Worm (Caenorhabditis elegans) whole organism, mixed stage, embryonic: Measurements from ENCODE around the gene lin-25.

Experiments
- M03D4.4 ChIP-seq: sonication (generic microtip); optimal IDR thresholded peaks from 2 replicates; lab custom pipeline; 2017; ENCODE audit warnings: mild to moderate bottlenecking, missing genetic modification characterization, missing compliant biosample characterization
- bed-3 ChIP-seq: fragments of 200-800 bp; sonication (Bioruptor generic); optimal IDR thresholded peaks from 3 replicates; lab custom pipeline; 2018; ENCODE audit warnings: mild to moderate bottlenecking, missing genetic modification characterization, moderate library complexity, missing compliant biosample characterization
- blmp-1 ChIP-seq: fragments of 150-350 bp; optimal IDR thresholded peaks from 2 replicates; lab custom pipeline; 2014; ENCODE audit warnings: missing biosample characterization, missing genetic modification characterization
- ceh-39 ChIP-seq: fragments of 150-350 bp; optimal IDR thresholded peaks from 2 replicates; lab custom pipeline; 2014; ENCODE audit warnings: missing biosample characterization, missing genetic modification characterization
- ceh-43 ChIP-seq: fragments of 200-800 bp; sonication (Bioruptor generic); optimal IDR thresholded peaks from 2 replicates; lab custom pipeline; 2018; ENCODE audit warnings: mild to moderate bottlenecking, missing genetic modification characterization, moderate library complexity, missing compliant biosample characterization
- ces-1 ChIP-seq: fragments of 150-350 bp; optimal IDR thresholded peaks from 2 replicates; lab custom pipeline; 2014; ENCODE audit warnings: missing biosample characterization, missing genetic modification reagents, missing genetic modification characterization
- drap-1 ChIP-seq: fragments of 200-800 bp; sonication (Bioruptor generic); optimal IDR thresholded peaks from 3 replicates; lab custom pipeline; 2018; ENCODE audit warnings: mild to moderate bottlenecking, missing genetic modification characterization, missing compliant biosample characterization
- elt-1 ChIP-seq: sonication (generic microtip); optimal IDR thresholded peaks from 2 replicates; lab custom pipeline; 2017; ENCODE audit warnings: missing genetic modification characterization, mild to moderate bottlenecking, missing compliant biosample characterization, antibody characterized with exemption, moderate library complexity, borderline replicate concordance; ENCODE audit not compliant: insufficient read depth
- elt-3 ChIP-seq: fragments of 150-350 bp; optimal IDR thresholded peaks from 2 replicates; lab custom pipeline; 2014; ENCODE audit warnings: missing biosample characterization, missing genetic modification characterization
- flh-1 ChIP-seq: fragments of 200-800 bp; sonication (Bioruptor generic); optimal IDR thresholded peaks from 2 replicates; lab custom pipeline; 2018; ENCODE audit warnings: mild to moderate bottlenecking, missing genetic modification characterization, moderate library complexity, missing compliant biosample characterization
- ham-2 ChIP-seq: fragments of 200-800 bp; sonication (Bioruptor generic); optimal IDR thresholded peaks from 2 replicates; lab custom pipeline; 2018; ENCODE audit warnings: mild to moderate bottlenecking, missing genetic modification characterization, missing compliant biosample characterization
- lin-32 ChIP-seq: fragments of 200-800 bp; sonication (Bioruptor generic); optimal IDR thresholded peaks from 2 replicates; lab custom pipeline; 2018; ENCODE audit warnings: mild to moderate bottlenecking, missing genetic modification characterization, missing compliant biosample characterization
- lsy-2 ChIP-seq: fragments of 150-350 bp; optimal IDR thresholded peaks from 2 replicates; lab custom pipeline; 2014; ENCODE audit warnings: missing biosample characterization, missing genetic modification characterization
- mab-5 ChIP-seq: fragments of 150-350 bp; optimal IDR thresholded peaks from 2 replicates; lab custom pipeline; 2014; ENCODE audit warnings: missing biosample characterization, missing genetic modification characterization
- mep-1 ChIP-seq: fragments of 150-350 bp; optimal IDR thresholded peaks from 2 replicates; lab custom pipeline; 2017; ENCODE audit warnings: missing biosample characterization, missing genetic modification reagents, missing genetic modification characterization, inconsistent platforms
- mls-2 ChIP-seq: sonication (generic microtip); optimal IDR thresholded peaks from 2 replicates; lab custom pipeline; 2016; ENCODE audit warnings: mild to moderate bottlenecking, missing genetic modification characterization, moderate library complexity, missing compliant biosample characterization
- nhr-12 ChIP-seq: fragments of 150-350 bp; optimal IDR thresholded peaks from 2 replicates; lab custom pipeline; 2014; ENCODE audit warnings: missing biosample characterization, missing genetic modification characterization
- nhr-2 ChIP-seq: fragments of 150-350 bp; optimal IDR thresholded peaks from 2 replicates; lab custom pipeline; 2014; ENCODE audit warnings: missing biosample characterization, missing genetic modification characterization
- nhr-237 ChIP-seq: fragments of 150-350 bp; optimal IDR thresholded peaks from 2 replicates; lab custom pipeline; 2014; ENCODE audit warnings: missing biosample characterization, missing genetic modification characterization
- nhr-28 ChIP-seq: fragments of 150-350 bp; optimal IDR thresholded peaks from 2 replicates; lab custom pipeline; 2014; ENCODE audit warnings: missing biosample characterization, missing genetic modification characterization
- nhr-76 ChIP-seq: sonication (generic microtip); optimal IDR thresholded peaks from 2 replicates; lab custom pipeline; 2017; ENCODE audit warnings: missing biosample characterization, missing genetic modification characterization
- pha-4 ChIP-seq: fragments of 150-350 bp; optimal IDR thresholded peaks from 2 replicates; lab custom pipeline; 2018; ENCODE audit warnings: missing biosample characterization, missing genetic modification reagents, missing genetic modification characterization
- sem-2 ChIP-seq: fragments of 200-800 bp; sonication (Bioruptor generic); optimal IDR thresholded peaks from 2 replicates; lab custom pipeline; 2018; ENCODE audit warnings: mild to moderate bottlenecking, missing genetic modification characterization, missing compliant biosample characterization
- snpc-4 ChIP-seq: fragments of 150-350 bp; optimal IDR thresholded peaks from 2 replicates; lab custom pipeline; 2014; ENCODE audit warnings: missing biosample characterization, missing genetic modification characterization
- sptf-1 ChIP-seq: sonication (generic microtip); optimal IDR thresholded peaks from 2 replicates; lab custom pipeline; 2017; ENCODE audit warnings: mild to moderate bottlenecking, missing genetic modification characterization, moderate library complexity, missing compliant biosample characterization
- tbx-8 ChIP-seq: fragments of 200-800 bp; sonication (Bioruptor generic); optimal IDR thresholded peaks from 2 replicates; lab custom pipeline; 2018; ENCODE audit warnings: mild to moderate bottlenecking, missing genetic modification characterization, moderate library complexity, missing compliant biosample characterization
- unc-120 ChIP-seq: sonication (generic microtip); optimal IDR thresholded peaks from 2 replicates; lab custom pipeline; 2017; ENCODE audit warnings: missing genetic modification characterization, missing compliant biosample characterization; ENCODE audit not compliant: poor library complexity, severe bottlenecking
- unc-39 ChIP-seq: fragments of 150-350 bp; optimal IDR thresholded peaks from 2 replicates; lab custom pipeline; 2014; ENCODE audit warnings: missing biosample characterization, missing genetic modification characterization
- unc-62 ChIP-seq: fragments of 150-350 bp; optimal IDR thresholded peaks from 2 replicates; lab custom pipeline; 2014; ENCODE audit warnings: missing biosample characterization, missing genetic modification reagents, missing genetic modification characterization
- zip-8 ChIP-seq: fragments of 150-350 bp; optimal IDR thresholded peaks from 2 replicates; lab custom pipeline; 2014; ENCODE audit warnings: missing biosample characterization, missing genetic modification characterization
- ztf-11 ChIP-seq: fragments of 150-350 bp; optimal IDR thresholded peaks from 2 replicates; lab custom pipeline; 2014; ENCODE audit warnings: missing biosample characterization, missing genetic modification characterization

Gene lin-25

DNA sequence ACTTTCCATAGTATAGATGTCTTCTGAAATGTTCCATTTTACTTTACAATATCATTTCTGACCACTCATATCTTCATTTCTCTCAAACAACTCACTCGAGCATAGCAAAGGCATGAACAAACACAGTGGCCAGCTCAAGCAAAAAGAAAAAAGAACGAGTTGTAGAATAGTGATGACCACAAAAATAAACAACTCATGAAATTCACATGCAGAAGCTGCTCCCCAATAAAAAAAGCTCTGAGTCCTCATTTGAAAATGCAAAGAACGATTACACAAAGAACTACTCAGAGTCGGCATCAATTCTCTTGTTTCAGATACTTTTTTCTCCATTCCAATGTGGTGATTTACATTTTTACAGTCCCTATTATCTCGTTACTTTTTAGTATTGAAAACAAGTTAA is 15.0 kb upstream of the lin-25 start:
- TF ChIP-seq blmp-1 (tag; lab: Kevin White, UChicago) (no peak), nhr-237 (tag; lab: Kevin White, UChicago) (no peak), ces-1 (no peak), ceh-43 (GFP tag; lab: Kevin White, UChicago) (no peak), bed-3 (GFP tag; lab: Kevin White, UChicago) (no peak), ztf-11 (no peak), nhr-76 (tag; lab: Kevin White, UChicago) (no peak), sptf-1 (no peak)

DNA sequence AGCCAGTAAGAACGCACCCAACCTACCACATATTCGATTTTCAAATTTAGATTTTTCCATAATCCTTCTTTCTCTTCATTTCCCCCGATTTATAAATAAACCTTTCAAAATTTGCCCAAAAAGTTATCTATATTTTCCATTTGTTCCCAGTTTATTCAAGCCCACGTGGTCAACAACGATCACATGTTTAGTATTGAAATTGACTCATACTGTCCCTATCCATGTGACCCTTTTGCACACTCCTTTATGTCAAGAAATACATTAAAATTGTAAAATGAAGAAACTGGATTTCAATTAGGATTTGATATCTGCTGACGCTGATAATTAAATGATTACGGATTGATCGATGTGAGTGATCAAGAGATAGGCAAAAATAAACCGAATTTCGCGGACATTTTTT is 14.5 kb upstream of the lin-25 start:
- TF ChIP-seq M03D4.4 (tag; lab: Kevin White, UChicago): no peak
- TF ChIP-seq pha-4 (tag; lab: Kevin White, UChicago): no peak
- TF ChIP-seq nhr-237 (tag; lab: Kevin White, UChicago): no peak
- no peak for TF ChIP-seq nhr-12 (tag; lab: Kevin White, UChicago)
- TF ChIP-seq mab-5 (tag; lab: Kevin White, UChicago): no peak
- TF ChIP-seq mls-2 (tag; lab: Kevin White, UChicago): no peak
- no peak for TF ChIP-seq flh-1 (GFP tag; lab: Kevin White, UChicago)
- TF ChIP-seq ztf-11: no peak
- no peak for TF ChIP-seq unc-120 (tag; lab: Kevin White, UChicago)
- TF ChIP-seq ceh-39 (tag; lab: Kevin White, UChicago): no peak
- TF ChIP-seq ces-1: no peak
- TF ChIP-seq ham-2 (GFP tag; lab: Kevin White, UChicago): no peak
- TF ChIP-seq nhr-28 (tag; lab: Kevin White, UChicago): no peak
- TF ChIP-seq lsy-2: no peak
- no peak for TF ChIP-seq sem-2 (GFP tag; lab: Kevin White, UChicago)
- no peak for TF ChIP-seq elt-1 (tag; lab: Kevin White, UChicago)
- TF ChIP-seq unc-62 (GFP tag; lab: Kevin White, UChicago): no peak
- TF ChIP-seq sptf-1: no peak
- no peak for TF ChIP-seq unc-39 (tag; lab: Kevin White, UChicago)
- TF ChIP-seq zip-8 (tag; lab: Kevin White, UChicago): no peak

DNA sequence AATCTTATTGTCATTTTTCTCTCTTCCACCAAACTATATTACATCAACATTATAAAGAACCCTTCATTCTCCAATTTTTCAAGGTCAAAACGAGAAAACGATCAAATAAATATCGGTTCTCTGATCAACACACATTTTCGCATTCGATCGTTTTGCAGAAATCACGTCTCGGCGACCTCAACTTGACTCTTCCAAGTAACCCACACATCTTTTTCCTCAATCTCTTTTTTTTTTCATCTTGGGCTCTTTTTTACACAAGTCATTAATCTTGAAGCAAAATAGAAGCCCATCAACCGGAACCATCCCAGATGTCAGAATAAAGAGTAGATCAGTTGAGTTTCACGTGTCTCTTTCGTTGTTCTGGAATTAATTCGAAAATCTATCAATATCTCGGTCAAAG is 13.5 kb upstream of the lin-25 start:
- TF ChIP-seq lin-32 (no peak), lsy-2 (no peak), unc-62 (GFP tag; lab: Kevin White, UChicago) (no peak), mab-5 (tag; lab: Kevin White, UChicago) (no peak), tbx-8 (GFP tag; lab: Kevin White, UChicago) (no peak)
- TF ChIP-seq, all 35 proteins: peak for 0

DNA sequence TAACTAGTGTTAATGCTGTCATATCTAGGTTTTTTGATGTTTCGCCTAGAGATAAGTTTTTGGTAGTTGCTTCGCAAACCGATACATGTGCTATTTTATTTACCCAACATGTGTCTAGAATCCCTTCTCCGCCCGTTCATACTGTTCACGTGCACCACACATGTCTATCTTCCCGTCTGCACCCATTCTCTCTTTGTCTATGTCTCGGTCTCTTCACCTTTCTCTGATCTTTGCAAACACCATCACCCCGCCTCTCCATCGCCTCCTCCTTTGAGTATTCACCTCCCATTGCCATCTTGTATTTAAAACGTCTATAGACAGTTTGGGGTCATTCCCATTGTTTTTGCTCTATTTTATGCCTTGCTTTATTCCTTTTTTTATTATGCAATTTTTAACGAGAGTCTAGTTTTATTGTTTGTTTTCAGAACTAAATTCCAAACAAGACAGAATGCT is 12.5 kb upstream of the lin-25 start, which contains the start of gene F56H9.2:
TSS of gene F56H9.2 (plus strand) at position 426 of the 453 bp plus-strand sequence.
- TF ChIP-seq sptf-1: no peak
- peak; percentile 55 for TF ChIP-seq nhr-2 (tag; lab: Kevin White, UChicago)
- TF ChIP-seq mep-1 (tag; lab: Kevin White, UChicago): peak; percentile 4
- TF ChIP-seq tbx-8 (GFP tag; lab: Kevin White, UChicago): no peak
- no peak for TF ChIP-seq blmp-1 (tag; lab: Kevin White, UChicago)
- no peak for TF ChIP-seq nhr-76 (tag; lab: Kevin White, UChicago)
- no peak for TF ChIP-seq M03D4.4 (tag; lab: Kevin White, UChicago)
- peak; percentile 61 for TF ChIP-seq elt-3 (tag; lab: Kevin White, UChicago)
- TF ChIP-seq snpc-4 (tag; lab: Kevin White, UChicago): no peak
- no peak for TF ChIP-seq ceh-43 (GFP tag; lab: Kevin White, UChicago)
- TF ChIP-seq nhr-12 (tag; lab: Kevin White, UChicago): no peak
- peak; percentile 25 for TF ChIP-seq unc-62 (GFP tag; lab: Kevin White, UChicago)
- no peak for TF ChIP-seq unc-39 (tag; lab: Kevin White, UChicago)
- TF ChIP-seq drap-1: no peak
- peak; percentile 18 for TF ChIP-seq lsy-2
- TF ChIP-seq ceh-39 (tag; lab: Kevin White, UChicago): peak; percentile 17
- TF ChIP-seq nhr-237 (tag; lab: Kevin White, UChicago): no peak
- TF ChIP-seq zip-8 (tag; lab: Kevin White, UChicago): no peak
- no peak for TF ChIP-seq mab-5 (tag; lab: Kevin White, UChicago)
- TF ChIP-seq mls-2 (tag; lab: Kevin White, UChicago): no peak
- no peak for TF ChIP-seq flh-1 (GFP tag; lab: Kevin White, UChicago)
- TF ChIP-seq pha-4 (tag; lab: Kevin White, UChicago): peak; percentile 71
